Worm (Caenorhabditis elegans) whole organism, L3 larva: ENCODE results near the gene lmp-1.

Source experiments
- ama-1 ChIP-seq: fragments of 150-350 bp; optimal IDR thresholded peaks from 2 replicates; lab custom pipeline; 2018
- hmg-11 ChIP-seq: sonication (generic microtip); optimal IDR thresholded peaks from 2 replicates; lab custom pipeline; 2016; ENCODE audit warnings: missing genetic modification characterization, missing compliant biosample characterization
- jun-1 ChIP-seq: fragments of 150-350 bp; optimal IDR thresholded peaks from 2 replicates; lab custom pipeline; 2014; ENCODE audit warnings: missing biosample characterization, missing genetic modification reagents, missing genetic modification characterization
- mdl-1 ChIP-seq: fragments of 150-350 bp; optimal IDR thresholded peaks from 2 replicates; lab custom pipeline; 2014; ENCODE audit warnings: missing biosample characterization, missing genetic modification characterization
- nhr-237 ChIP-seq: fragments of 150-350 bp; optimal IDR thresholded peaks from 2 replicates; lab custom pipeline; 2014; ENCODE audit warnings: missing biosample characterization, missing genetic modification characterization
- nhr-28 ChIP-seq: fragments of 150-350 bp; optimal IDR thresholded peaks from 2 replicates; lab custom pipeline; 2014; ENCODE audit warnings: missing biosample characterization, missing genetic modification characterization
- pha-4 ChIP-seq: fragments of 150-350 bp; optimal IDR thresholded peaks from 2 replicates; lab custom pipeline; 2014; ENCODE audit warnings: missing biosample characterization, missing genetic modification reagents, missing genetic modification characterization
- skn-1 ChIP-seq: fragments of 150-350 bp; optimal IDR thresholded peaks from 2 replicates; lab custom pipeline; 2014; ENCODE audit warnings: missing biosample characterization, missing genetic modification characterization
- unc-39 ChIP-seq: sonication (generic microtip); optimal IDR thresholded peaks from 4 replicates; lab custom pipeline; 2017; ENCODE audit warnings: missing biosample characterization, missing genetic modification characterization
- ztf-11 ChIP-seq: fragments of 150-350 bp; optimal IDR thresholded peaks from 2 replicates; lab custom pipeline; 2014; ENCODE audit warnings: missing biosample characterization, missing genetic modification characterization

- TF ChIP-seq jun-1 (no peak), unc-39 (tag; lab: Kevin White, UChicago) (no peak), pha-4 (tag; lab: Kevin White, UChicago) (no peak), mdl-1 (no peak), skn-1 (tag; lab: Kevin White, UChicago) (no peak), hmg-11 (no peak), nhr-28 (tag; lab: Kevin White, UChicago) (no peak), ztf-11 (tag; lab: Kevin White, UChicago) (no peak), ama-1 (lab: Kevin White, UChicago) (no peak), nhr-237 (no peak)
Measured at ce11 chrX:6420681-6421080, 43.2 kb upstream of the lmp-1 start, which contains the start of gene K10C2.12.
